Fruit fly (Drosophila melanogaster) whole organism, wandering third instar larva: ENCODE data around the gene mew.

Experiments
- CG32264 ChIP-seq: fragments of 200-800 bp; sonication (Bioruptor generic); optimal IDR thresholded peaks from 2 replicates; lab custom pipeline; 2016; ENCODE audit warnings: missing biosample characterization, missing genetic modification characterization
- HLH106 ChIP-seq: fragments of 200-800 bp; optimal IDR thresholded peaks from 3 replicates; lab custom pipeline; 2019; ENCODE audit warnings: missing biosample characterization, mild to moderate bottlenecking, missing genetic modification characterization, moderate library complexity
- dmrt93B ChIP-seq: fragments of 200-800 bp; sonication (Bioruptor generic); optimal IDR thresholded peaks from 2 replicates; lab custom pipeline; 2018; ENCODE audit warnings: missing biosample characterization, mild to moderate bottlenecking, missing genetic modification characterization
- ey ChIP-seq: fragments of 200-800 bp; sonication (Bioruptor generic); optimal IDR thresholded peaks from 2 replicates; lab custom pipeline; 2016; ENCODE audit warnings: missing biosample characterization, missing genetic modification characterization
- h ChIP-seq: fragments of 200-800 bp; sonication (Bioruptor generic); optimal IDR thresholded peaks from 3 replicates; lab custom pipeline; 2016; ENCODE audit warnings: missing biosample characterization, mild to moderate bottlenecking, missing genetic modification characterization
- pan ChIP-seq: fragments of >200 bp; optimal IDR thresholded peaks from 2 replicates; lab custom pipeline; 2017
- rgr ChIP-seq: fragments of 200-800 bp; sonication (Bioruptor generic); optimal IDR thresholded peaks from 3 replicates; lab custom pipeline; 2016; ENCODE audit warnings: missing biosample characterization, mild to moderate bottlenecking, missing genetic modification characterization
- tai ChIP-seq: sonication (Bioruptor generic); optimal IDR thresholded peaks from 2 replicates; lab custom pipeline; 2016; ENCODE audit warnings: missing biosample characterization, missing genetic modification characterization
- usp ChIP-seq: fragments of >200 bp; optimal IDR thresholded peaks from 2 replicates; lab custom pipeline; 2017; ENCODE audit warnings: missing biosample characterization, missing genetic modification characterization

- TF ChIP-seq CG32264 (GFP tag; lab: Kevin White, UChicago) (no peak), tai (GFP tag; lab: Kevin White, UChicago) (no peak), pan (lab: Kevin White, UChicago) (no peak), h (GFP tag; lab: Kevin White, UChicago) (no peak), dmrt93B (GFP tag; lab: Kevin White, UChicago) (no peak), HLH106 (tag; lab: Kevin White, UChicago) (no peak), rgr (GFP tag; lab: Kevin White, UChicago) (no peak), usp (GFP tag; lab: Kevin White, UChicago) (no peak), ey (GFP tag; lab: Kevin White, UChicago) (no peak)
Observed at dm6 chrX:13230974-13231373, 27.3 kb downstream of the mew start.
